Fruit fly (Drosophila melanogaster): ENCODE results near the gene Ccdc56.

dm6 chr3L:11751005-11751404 lies 42.2 kb downstream of the Ccdc56 start, which contains the start of gene Gr68a:
- TF ChIP-seq Mnt (GFP tag; optimal IDR thresholded peaks at IDR 0.05) = no peak
- no peak for TF ChIP-seq cic (GFP tag; optimal IDR thresholded peaks at IDR 0.05)

Measured in whole organism, adult.